Worm (Caenorhabditis elegans) whole organism, L4/young adult: ENCODE data around the gene F01F1.15.

Experiments used
- W03F9.2 ChIP-seq: fragments of 150-350 bp; optimal IDR thresholded peaks from 2 replicates; lab custom pipeline; 2014; ENCODE audit warnings: missing biosample characterization, missing genetic modification characterization
- dao-5 ChIP-seq: sonication (generic microtip); optimal IDR thresholded peaks from 2 replicates; lab custom pipeline; 2016; ENCODE audit warnings: missing genotype, missing genetic modification characterization, moderate library complexity, missing compliant biosample characterization
- him-1 ChIP-seq: sonication (generic microtip); optimal IDR thresholded peaks from 2 replicates; lab custom pipeline; 2016; ENCODE audit warnings: missing genotype, missing genetic modification reagents, missing genetic modification characterization, missing compliant biosample characterization

ce11 chrIII:5836261-5836660 is 33.1 kb downstream of the F01F1.15 start:
- no peak for TF ChIP-seq him-1 (tag; lab: Kevin White, UChicago)
- no peak for TF ChIP-seq W03F9.2 (tag; lab: Kevin White, UChicago)
- no peak for TF ChIP-seq dao-5
